Worm (Caenorhabditis elegans) whole organism, young adult: Measurements from ENCODE around the gene F14H12.2.
A peak's percentile ranks its signal among the peaks of the same experiment; 100 is the strongest.

ENCODE experiments used
- B0261.1 ChIP-seq: sonication (generic microtip); optimal IDR thresholded peaks from 2 replicates; lab custom pipeline; 2016; ENCODE audit warnings: mild to moderate bottlenecking, missing genetic modification characterization, moderate library complexity, missing compliant biosample characterization
- F10E7.11 ChIP-seq: sonication (generic microtip); optimal IDR thresholded peaks from 2 replicates; lab custom pipeline; 2017; ENCODE audit warnings: mild to moderate bottlenecking, missing genetic modification characterization, moderate library complexity, missing compliant biosample characterization
- F23B12.7 ChIP-seq: sonication (generic microtip); optimal IDR thresholded peaks from 2 replicates; lab custom pipeline; 2017; ENCODE audit warnings: missing genetic modification characterization, mild to moderate bottlenecking, missing compliant biosample characterization, antibody characterized with exemption, moderate library complexity; ENCODE audit not compliant: insufficient read depth
- F52B5.7 ChIP-seq: sonication (generic microtip); optimal IDR thresholded peaks from 2 replicates; lab custom pipeline; 2016; ENCODE audit warnings: mild to moderate bottlenecking, missing genetic modification characterization, missing compliant biosample characterization
- Y56A3A.18 ChIP-seq: fragments of 200-800 bp; sonication (Bioruptor generic); IDR thresholded peaks from 2 replicates; pipeline ENCODE4 v1.3.6; 2022; ENCODE audit warnings: missing genetic modification reagents, missing genetic modification characterization, missing compliant biosample characterization
- akir-1 ChIP-seq: fragments of 200-800 bp; sonication (Bioruptor generic); optimal IDR thresholded peaks from 2 replicates; lab custom pipeline; 2018; ENCODE audit warnings: mild to moderate bottlenecking, missing genetic modification characterization, moderate library complexity, missing compliant biosample characterization
- bed-2 ChIP-seq: fragments of 200-800 bp; sonication (Bioruptor generic); IDR thresholded peaks from 2 replicates; pipeline ENCODE4 v1.3.6; 2022; ENCODE audit warnings: missing genetic modification reagents, missing genetic modification characterization, missing compliant biosample characterization
- cebp-1 ChIP-seq, 2 experiments: fragments of 200-800 bp in 1 of 2; sonication (Bioruptor generic) in 1 of 2; sonication (generic microtip) in 1 of 2; IDR thresholded peaks in 1 of 2; optimal IDR thresholded peaks in 1 of 2; 2 replicates each; pipeline versions ENCODE4 v1.3.6 to Lab custom; 2017 to 2022; ENCODE audit warnings: missing compliant biosample characterization in 2 of 2, missing genetic modification characterization in 2 of 2, mild to moderate bottlenecking in 1 of 2, missing genetic modification reagents in 1 of 2, moderate library complexity in 1 of 2
- ceh-100 ChIP-seq: fragments of 200-800 bp; sonication (Bioruptor generic); IDR thresholded peaks from 2 replicates; pipeline ENCODE4 v1.3.6; 2022; ENCODE audit warnings: missing genetic modification reagents, missing genetic modification characterization, missing compliant biosample characterization
- chd-7 ChIP-seq: sonication (generic microtip); optimal IDR thresholded peaks from 2 replicates; lab custom pipeline; 2016; ENCODE audit warnings: mild to moderate bottlenecking, missing genetic modification characterization, moderate library complexity, missing compliant biosample characterization
- egl-44 ChIP-seq: fragments of 200-800 bp; sonication (Bioruptor generic); IDR thresholded peaks from 2 replicates; pipeline ENCODE4 v1.3.6; 2022; ENCODE audit warnings: missing genetic modification reagents, missing genetic modification characterization, missing compliant biosample characterization
- ets-4 ChIP-seq: fragments of 200-800 bp; sonication (Bioruptor generic); optimal IDR thresholded peaks from 2 replicates; lab custom pipeline; 2018; ENCODE audit warnings: mild to moderate bottlenecking, missing genetic modification characterization, missing compliant biosample characterization
- hlh-26 ChIP-seq: fragments of 200-800 bp; sonication (Bioruptor generic); conservative IDR thresholded peaks from 2 replicates; pipeline ENCODE4 v1.3.6; 2022; ENCODE audit warnings: missing genetic modification reagents, missing genetic modification characterization, missing compliant biosample characterization
- hmg-20 ChIP-seq: fragments of 200-800 bp; sonication (Bioruptor generic); IDR thresholded peaks from 2 replicates; pipeline ENCODE4 v1.3.6; 2022; ENCODE audit warnings: missing genetic modification reagents, missing genetic modification characterization, missing compliant biosample characterization
- hrde-1 ChIP-seq: sonication (generic microtip); optimal IDR thresholded peaks from 2 replicates; lab custom pipeline; 2016; ENCODE audit warnings: missing genetic modification characterization, mild to moderate bottlenecking, missing compliant biosample characterization, moderate library complexity, missing genotype, missing genetic modification reagents, borderline replicate concordance
- lin-35 ChIP-seq, 3 experiments: fragments of 150-350 bp in 2 of 3; sonication (generic microtip) in 1 of 3; optimal IDR thresholded peaks; 2 replicates each; lab custom pipeline; 2014 to 2018; ENCODE audit warnings: missing biosample characterization in 3 of 3, missing genetic modification characterization in 3 of 3, missing genetic modification reagents in 3 of 3
- lin-40 ChIP-seq: sonication (generic microtip); optimal IDR thresholded peaks from 2 replicates; lab custom pipeline; 2016; ENCODE audit warnings: missing genetic modification characterization, mild to moderate bottlenecking, missing compliant biosample characterization, missing genotype, missing genetic modification reagents
- mes-4 ChIP-seq: sonication (generic microtip); optimal IDR thresholded peaks from 2 replicates; lab custom pipeline; 2016; ENCODE audit warnings: missing genotype, missing genetic modification characterization, missing compliant biosample characterization
- nfya-2 ChIP-seq: fragments of 200-800 bp; sonication (Bioruptor generic); IDR thresholded peaks from 2 replicates; pipeline ENCODE4 v1.3.6; 2022; ENCODE audit warnings: missing genetic modification reagents, missing genetic modification characterization, missing compliant biosample characterization
- nfyb-1 ChIP-seq: fragments of 200-800 bp; sonication (Bioruptor generic); IDR thresholded peaks from 2 replicates; pipeline ENCODE4 v1.3.6; 2022; ENCODE audit warnings: missing genetic modification reagents, missing genetic modification characterization, missing compliant biosample characterization
- nhr-120 ChIP-seq: fragments of 200-800 bp; sonication (Bioruptor generic); IDR thresholded peaks from 2 replicates; pipeline ENCODE4 v1.3.6; 2022; ENCODE audit warnings: missing genetic modification characterization, missing compliant biosample characterization
- nhr-27 ChIP-seq: fragments of 200-800 bp; sonication (Bioruptor generic); optimal IDR thresholded peaks from 2 replicates; lab custom pipeline; 2018; ENCODE audit warnings: mild to moderate bottlenecking, missing genetic modification characterization, moderate library complexity, missing compliant biosample characterization
- nhr-80 ChIP-seq: sonication (generic microtip); optimal IDR thresholded peaks from 2 replicates; lab custom pipeline; 2016; ENCODE audit warnings: missing genetic modification characterization, missing compliant biosample characterization
- pha-4 ChIP-seq: fragments of 150-350 bp; sonication (generic microtip); optimal IDR thresholded peaks from 2 replicates; lab custom pipeline; 2014; ENCODE audit warnings: missing biosample characterization, missing genetic modification reagents, missing genetic modification characterization
- rcor-1 ChIP-seq: fragments of 200-800 bp; sonication (Bioruptor generic); IDR thresholded peaks from 2 replicates; pipeline ENCODE4 v1.3.6; 2022; ENCODE audit warnings: missing genetic modification reagents, missing genetic modification characterization, missing compliant biosample characterization
- sdz-38 ChIP-seq: sonication (generic microtip); optimal IDR thresholded peaks from 2 replicates; lab custom pipeline; 2016; ENCODE audit warnings: missing genotype, missing genetic modification characterization, missing compliant biosample characterization
- snpc-1.1 ChIP-seq: sonication (generic microtip); optimal IDR thresholded peaks from 2 replicates; lab custom pipeline; 2017; ENCODE audit warnings: missing genetic modification characterization, mild to moderate bottlenecking, missing compliant biosample characterization, antibody characterized with exemption, moderate library complexity, missing genotype, missing genetic modification reagents; ENCODE audit not compliant: insufficient read depth
- snpc-1.3 ChIP-seq: sonication (generic microtip); optimal IDR thresholded peaks from 2 replicates; lab custom pipeline; 2017; ENCODE audit warnings: missing genetic modification characterization, mild to moderate bottlenecking, missing compliant biosample characterization, antibody characterized with exemption, moderate library complexity, missing genotype, missing genetic modification reagents; ENCODE audit not compliant: insufficient read depth
- snpc-3.4 ChIP-seq: sonication (generic microtip); optimal IDR thresholded peaks from 2 replicates; lab custom pipeline; 2017; ENCODE audit warnings: missing genetic modification characterization, mild to moderate bottlenecking, missing compliant biosample characterization, antibody characterized with exemption, moderate library complexity, missing genotype, missing genetic modification reagents
- sptf-2 ChIP-seq: fragments of 200-800 bp; sonication (Bioruptor generic); optimal IDR thresholded peaks from 2 replicates; lab custom pipeline; 2018; ENCODE audit warnings: mild to moderate bottlenecking, missing genetic modification characterization, missing compliant biosample characterization
- unc-130 ChIP-seq: sonication (generic microtip); optimal IDR thresholded peaks from 2 replicates; lab custom pipeline; 2016; ENCODE audit warnings: missing genetic modification reagents, missing genetic modification characterization, missing compliant biosample characterization
- unc-62 ChIP-seq: fragments of 150-350 bp; optimal IDR thresholded peaks from 2 replicates; lab custom pipeline; 2014; ENCODE audit warnings: missing biosample characterization, missing genetic modification reagents, missing genetic modification characterization
- zfh-2 ChIP-seq: fragments of 200-800 bp; sonication (Bioruptor generic); conservative IDR thresholded peaks from 2 replicates; pipeline ENCODE4 v1.3.6; 2022; ENCODE audit warnings: missing genetic modification reagents, missing genetic modification characterization, missing compliant biosample characterization
- ztf-22 ChIP-seq: fragments of 200-800 bp; sonication (Bioruptor generic); optimal IDR thresholded peaks from 2 replicates; lab custom pipeline; 2018; ENCODE audit warnings: mild to moderate bottlenecking, missing genetic modification characterization, moderate library complexity, missing compliant biosample characterization
- ztf-3 ChIP-seq: fragments of 200-800 bp; sonication (Bioruptor generic); optimal IDR thresholded peaks from 2 replicates; lab custom pipeline; 2018; ENCODE audit warnings: mild to moderate bottlenecking, missing genetic modification characterization, missing compliant biosample characterization

Gene F14H12.2

DNA sequence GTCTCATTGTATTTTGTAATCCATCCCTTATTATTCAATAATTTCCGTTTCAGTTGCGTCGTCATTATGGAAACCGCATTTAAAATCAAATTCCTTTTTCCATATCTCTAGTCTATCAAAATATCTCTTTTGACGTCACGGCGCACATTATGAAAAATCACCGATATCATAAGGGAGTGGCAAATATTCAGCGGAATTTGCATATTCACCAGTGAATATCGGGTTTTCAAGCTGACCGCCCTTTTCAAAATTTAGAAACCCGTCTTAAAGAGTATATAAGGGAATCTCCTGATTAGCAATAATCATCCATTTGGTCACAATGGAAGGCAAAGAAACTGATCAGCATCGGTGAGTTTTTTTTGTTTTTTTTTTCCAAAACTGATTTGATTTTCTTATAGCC is 3.0 kb downstream of the F14H12.2 start, which contains the start of gene col-165:
Gene col-165 (plus strand): TSS at position 301 of the 400 bp plus-strand sequence.
- no peak for TF ChIP-seq snpc-1.1 (tag; lab: Kevin White, UChicago)

DNA sequence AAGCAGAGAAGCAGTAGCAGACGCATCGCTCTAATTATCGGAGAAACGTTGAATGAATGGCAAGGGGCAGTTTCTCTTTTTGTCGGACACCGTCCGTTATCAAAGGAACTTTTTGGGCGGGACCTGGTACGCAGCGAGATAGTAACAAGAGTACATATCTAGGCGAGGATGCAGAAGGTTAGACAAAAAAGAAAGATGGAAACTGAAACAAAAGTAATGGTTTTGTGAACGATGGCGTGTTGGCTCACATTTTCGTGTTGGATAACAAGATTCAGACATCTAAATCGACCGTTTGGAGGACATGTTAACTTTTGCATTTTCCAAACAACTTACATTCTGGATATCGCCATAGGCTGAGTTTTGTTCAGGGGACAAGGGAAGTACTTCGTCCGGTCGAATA is 7.2 kb downstream of the F14H12.2 start, which contains the start of gene F14H12.6:
Gene F14H12.6 (minus strand): TSS at position 101 of the 400 bp plus-strand sequence.
- TF ChIP-seq Y56A3A.18 (GFP tag; lab: Robert Waterston, UW) (no peak), sptf-2 (GFP tag; lab: Kevin White, UChicago) (no peak), snpc-1.3 (no peak), sdz-38 (tag; lab: Kevin White, UChicago) (no peak), egl-44 (GFP tag; lab: Robert Waterston, UW) (no peak)

DNA sequence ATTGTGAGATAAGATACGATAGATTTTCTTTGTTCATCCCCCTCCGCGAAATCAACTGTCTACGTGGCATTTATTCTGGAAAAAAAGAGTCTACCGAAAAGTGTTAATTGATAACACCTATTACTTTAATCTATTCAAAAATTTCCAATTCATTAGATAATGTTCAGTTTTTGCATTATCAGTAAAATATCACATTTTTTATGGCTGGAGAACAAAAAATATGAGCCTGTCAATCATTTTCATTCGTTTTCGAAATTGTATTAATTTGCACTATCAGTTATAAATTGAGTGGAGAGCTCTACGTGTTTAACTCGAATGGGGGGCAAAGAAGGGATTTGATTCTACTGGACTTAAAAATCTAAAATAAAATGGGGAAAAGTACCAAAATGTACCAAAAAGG is 8.7 kb downstream of the F14H12.2 start:
- no peak for TF ChIP-seq lin-35 (GFP tag; optimal IDR thresholded peaks at IDR 0.05; lab: Kevin White, UChicago)
- no peak for TF ChIP-seq ceh-100
- TF ChIP-seq unc-62 (GFP tag; lab: Kevin White, UChicago) = peak; percentile 8
- no peak for TF ChIP-seq F52B5.7 (tag; lab: Kevin White, UChicago)
- no peak for TF ChIP-seq akir-1 (GFP tag; lab: Kevin White, UChicago)
- peak; percentile 58 for TF ChIP-seq nhr-80 (tag; lab: Kevin White, UChicago)
- TF ChIP-seq nfya-2 = no peak
- no peak for TF ChIP-seq sptf-2 (GFP tag; lab: Kevin White, UChicago)

DNA sequence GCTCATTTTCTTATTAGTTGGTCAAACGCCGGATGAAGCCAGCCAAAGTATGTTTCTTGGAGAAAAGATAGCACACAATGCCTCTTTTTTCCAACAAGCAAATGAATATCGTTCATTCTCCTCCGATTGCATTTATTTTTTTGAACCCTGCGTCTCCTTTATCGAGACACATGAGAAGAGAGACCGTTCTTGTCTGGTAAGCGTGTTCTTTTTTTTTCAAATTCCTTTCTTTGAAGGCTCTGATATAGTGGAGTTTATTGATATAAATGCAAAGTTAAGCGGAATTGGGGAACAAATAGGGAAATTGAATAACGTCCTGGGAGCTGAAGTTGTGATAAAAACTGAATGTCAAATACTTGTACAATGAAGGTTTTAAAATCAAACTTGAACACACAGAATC is 12.2 kb downstream of the F14H12.2 start, which contains the start of gene F14H12.7:
Gene F14H12.7 (minus strand): TSS at position 101 of the 400 bp plus-strand sequence.
- TF ChIP-seq zfh-2 (GFP tag; lab: Robert Waterston, UW) = no peak
- no peak for TF ChIP-seq chd-7 (tag; lab: Kevin White, UChicago)
- TF ChIP-seq F10E7.11 (tag; lab: Kevin White, UChicago) = no peak

DNA sequence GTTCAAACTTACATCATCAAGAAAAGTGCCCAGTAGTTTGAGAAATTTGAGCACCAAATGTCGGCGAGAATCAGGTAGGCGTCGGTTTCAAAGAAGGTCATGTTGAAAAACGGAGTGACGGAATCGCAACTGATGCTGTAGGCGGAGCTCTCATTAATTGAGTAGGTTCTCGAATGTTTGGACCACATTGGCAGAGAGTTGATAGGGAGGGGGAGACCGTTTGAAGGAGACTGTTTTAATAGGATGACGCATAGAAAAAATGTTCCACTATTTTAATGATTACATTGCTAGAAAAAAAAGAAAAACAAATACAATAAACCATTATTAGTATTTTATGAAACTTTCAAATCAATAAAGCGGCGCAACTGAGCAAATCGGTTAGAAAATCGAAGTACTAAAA is 12.9 kb downstream of the F14H12.2 start, which contains the start of gene F14H12.17:
Gene F14H12.17 (minus strand): TSS at position 101 of the 400 bp plus-strand sequence.
- TF ChIP-seq snpc-3.4 (tag; lab: Kevin White, UChicago) (no peak), pha-4 (tag; lab: Kevin White, UChicago) (no peak), ztf-3 (GFP tag; lab: Kevin White, UChicago) (no peak), B0261.1 (tag; lab: Kevin White, UChicago) (no peak), nhr-27 (tag; lab: Kevin White, UChicago) (no peak)

DNA sequence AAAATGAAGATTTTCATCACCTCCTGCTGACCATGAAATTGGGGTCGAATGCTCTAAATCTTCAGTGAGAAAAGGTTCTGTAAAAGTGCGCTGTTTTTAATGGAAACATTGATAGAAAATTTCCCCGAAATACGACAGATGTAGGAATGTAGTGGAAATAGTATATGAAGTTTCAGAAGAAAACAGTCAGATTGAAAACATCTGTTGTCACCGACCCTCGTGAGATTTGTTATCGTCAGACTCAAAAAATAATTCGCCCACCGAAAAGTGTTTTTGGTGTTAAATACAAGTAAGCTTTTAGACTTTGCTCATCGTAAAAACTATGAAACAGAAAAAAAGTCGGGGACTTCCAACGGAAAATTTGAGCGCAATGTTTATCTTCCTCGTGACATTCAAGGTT is 14.6 kb downstream of the F14H12.2 start, which contains the start of gene F14H12.8:
Gene F14H12.8 (minus strand): TSS at position 101 of the 400 bp plus-strand sequence.
- TF ChIP-seq ets-4 (GFP tag; lab: Kevin White, UChicago) = no peak
- TF ChIP-seq mes-4 = no peak
- TF ChIP-seq ztf-22 (GFP tag; lab: Kevin White, UChicago) = no peak
- TF ChIP-seq hmg-20 = no peak
- TF ChIP-seq nfyb-1 (GFP tag; lab: Robert Waterston, UW) = no peak
- TF ChIP-seq cebp-1 (GFP tag; IDR thresholded peaks at IDR 0.05; lab: Robert Waterston, UW) = no peak
- TF ChIP-seq cebp-1 (tag; optimal IDR thresholded peaks at IDR 0.05; lab: Kevin White, UChicago) = no peak
- no peak for TF ChIP-seq rcor-1 (GFP tag; lab: Robert Waterston, UW)
- TF ChIP-seq bed-2 (GFP tag; lab: Robert Waterston, UW) = no peak
- TF ChIP-seq nhr-120 (GFP tag; lab: Robert Waterston, UW) = no peak
- no peak for TF ChIP-seq unc-130
- no peak for TF ChIP-seq F23B12.7 (tag; lab: Kevin White, UChicago)
- no peak for TF ChIP-seq hrde-1 (tag; lab: Kevin White, UChicago)
- TF ChIP-seq lin-40 = no peak
- TF ChIP-seq hlh-26 (GFP tag; lab: Robert Waterston, UW) = no peak
